Worm (Caenorhabditis elegans) whole organism, L2 larva: ENCODE measurements around the gene Y39H10B.2.

Experiments used
- ZK546.5 ChIP-seq: sonication (generic microtip); optimal IDR thresholded peaks from 2 replicates; lab custom pipeline; 2017; ENCODE audit warnings: missing biosample characterization, missing genetic modification characterization
- aly-2 ChIP-seq: fragments of 150-350 bp; optimal IDR thresholded peaks from 2 replicates; lab custom pipeline; 2014; ENCODE audit warnings: missing biosample characterization, missing genetic modification characterization
- egl-27 ChIP-seq: sonication (generic microtip); optimal IDR thresholded peaks from 3 replicates; lab custom pipeline; 2017; ENCODE audit warnings: missing biosample characterization, missing genetic modification reagents, missing genetic modification characterization
- lin-13 ChIP-seq: fragments of 150-350 bp; optimal IDR thresholded peaks from 2 replicates; lab custom pipeline; 2014; ENCODE audit warnings: missing biosample characterization, missing genetic modification reagents, missing genetic modification characterization
- nhr-77 ChIP-seq: fragments of 150-350 bp; optimal IDR thresholded peaks from 2 replicates; lab custom pipeline; 2014; ENCODE audit warnings: missing biosample characterization, missing genetic modification characterization
- snpc-4 ChIP-seq: fragments of 150-350 bp; optimal IDR thresholded peaks from 2 replicates; lab custom pipeline; 2014; ENCODE audit warnings: missing biosample characterization, missing genetic modification characterization
- unc-62 ChIP-seq: fragments of 150-350 bp; optimal IDR thresholded peaks from 2 replicates; lab custom pipeline; 2014; ENCODE audit warnings: missing biosample characterization, missing genetic modification reagents, missing genetic modification characterization
- ztf-4 ChIP-seq: fragments of 150-350 bp; optimal IDR thresholded peaks from 2 replicates; lab custom pipeline; 2014; ENCODE audit warnings: missing biosample characterization, missing genetic modification characterization

DNA sequence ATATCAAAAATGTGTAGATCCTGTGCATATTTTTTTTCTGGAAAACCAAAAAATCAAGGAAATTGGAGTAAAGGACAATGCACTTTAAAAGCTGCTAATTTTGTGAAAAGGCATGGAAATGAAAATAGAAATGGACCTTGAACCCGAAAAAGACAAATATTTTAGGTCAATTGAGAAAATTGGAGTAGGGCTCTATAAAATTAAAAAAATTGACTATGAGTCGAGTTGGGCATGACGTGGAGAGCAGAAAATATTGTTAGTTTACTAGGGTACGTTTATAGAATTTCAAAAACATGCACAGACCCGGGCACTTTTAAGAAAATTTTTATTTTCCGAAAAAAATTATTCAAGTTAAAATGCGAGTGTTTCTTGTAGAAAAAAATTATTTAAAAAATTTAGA, 9.1 kb upstream of the Y39H10B.2 start, which contains the start of gene acr-23:
- TF ChIP-seq lin-13 (GFP tag; lab: Kevin White, UChicago) (no peak), ZK546.5 (tag; lab: Kevin White, UChicago) (no peak), egl-27 (no peak), ztf-4 (no peak), nhr-77 (tag; lab: Kevin White, UChicago) (no peak), snpc-4 (tag; lab: Kevin White, UChicago) (no peak), unc-62 (GFP tag; lab: Kevin White, UChicago) (no peak), aly-2 (tag; lab: Kevin White, UChicago) (no peak)
